Fruit fly (Drosophila melanogaster): ENCODE data around the gene Fhos.

Fhos gene

DNA sequence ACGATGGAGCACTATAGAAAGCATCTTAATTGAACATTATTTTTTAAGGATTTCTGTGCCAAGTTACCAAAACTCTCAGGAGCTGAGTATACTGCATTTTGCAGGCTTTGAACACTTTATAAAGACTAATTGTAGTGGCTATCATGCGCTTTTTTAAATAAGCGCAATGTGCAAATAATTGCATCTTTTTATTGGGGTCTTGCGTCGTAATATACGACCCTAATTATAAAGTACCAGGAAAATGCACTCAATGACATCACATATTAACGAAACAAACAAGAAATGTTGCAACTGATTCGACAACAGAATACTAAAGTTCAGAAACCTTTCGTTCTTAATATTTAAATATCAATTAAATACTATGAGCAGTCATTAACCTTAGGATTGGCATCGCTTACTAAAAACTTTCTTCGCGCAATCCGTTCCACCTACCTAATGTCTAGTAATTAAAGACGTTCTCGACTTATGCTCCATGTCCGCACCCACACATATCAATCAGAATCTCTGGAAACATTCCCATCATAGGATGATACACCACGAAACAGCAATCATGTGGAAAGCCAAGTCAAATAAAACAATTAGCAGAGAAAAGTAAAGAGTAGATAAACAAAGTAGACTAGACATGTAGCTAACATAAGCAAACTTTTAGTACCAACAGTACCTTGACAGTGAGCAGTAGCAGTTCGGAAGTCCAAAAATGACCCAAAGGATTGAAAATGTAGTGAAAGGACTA, 50.8 kb downstream of the Fhos start, which contains the start of the genes CG32023 and CG34427:
Gene CG32023 (minus strand): TSS at position 101 of the 733 bp plus-strand sequence.
Gene CG34427 (plus strand): TSS at position 683 of the 733 bp plus-strand sequence.
- no peak for TF ChIP-seq da (GFP tag; optimal IDR thresholded peaks at IDR 0.05)

dm6 chr3L:8807113-8807651, 53.8 kb downstream of the Fhos start, which contains the start of the genes CG13312 and CG32024:
Gene CG13312, minus strand, starts transcription at chr3L:8807213.
Gene CG32024, plus strand, starts transcription at chr3L:8807601.
- no peak for TF ChIP-seq CG32532 (GFP tag; IDR thresholded peaks at IDR 0.05)
- peak; percentile 67 for TF ChIP-seq CG8359 (GFP tag; optimal IDR thresholded peaks at IDR 0.05; ENCODE audit: borderline replicate concordance)

- TF ChIP-seq Ets65A (GFP tag) (peak; percentile 56), zen2 (GFP tag; IDR thresholded peaks at IDR 0.05; ENCODE audit: partially characterized antibody) (no peak)
Measured at dm6 chr3L:8808244-8808643, 54.8 kb downstream of the Fhos start, which contains the start of gene CG13308. Gene CG13308, plus strand, starts transcription at chr3L:8808544.

DNA sequence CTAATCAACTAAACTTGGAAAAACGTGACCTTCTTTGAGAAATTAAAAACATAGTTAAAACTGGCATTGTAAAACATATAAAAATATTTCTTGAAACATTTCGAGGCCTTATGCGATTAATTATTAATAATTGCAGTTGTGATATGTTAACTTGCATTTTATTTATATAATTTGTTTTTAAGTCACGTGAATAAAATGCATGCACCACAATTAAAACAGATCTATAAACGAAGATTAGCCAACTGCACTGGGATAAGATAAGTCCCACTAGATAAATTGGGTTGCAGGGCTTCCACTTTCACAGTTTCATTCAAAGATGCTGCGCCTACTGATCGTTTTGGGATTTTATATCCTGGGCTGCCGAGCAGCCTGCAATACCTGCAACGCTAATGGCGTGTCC, 56.7 kb downstream of the Fhos start, which contains the start of gene CG13309:
Gene CG13309 (plus strand): TSS at position 301 of the 400 bp plus-strand sequence.
- TF ChIP-seq CG2712 (tag; optimal IDR thresholded peaks at IDR 0.05) (no peak), Dfd (GFP tag; optimal IDR thresholded peaks at IDR 0.05) (no peak), gsb-n (tag; optimal IDR thresholded peaks at IDR 0.05) (no peak), Elba2 (GFP tag; optimal IDR thresholded peaks at IDR 0.05) (no peak), CG10565 (GFP tag; optimal IDR thresholded peaks at IDR 0.05) (no peak), cwo (GFP tag; optimal IDR thresholded peaks at IDR 0.05) (no peak), HLH3B (GFP tag; IDR thresholded peaks at IDR 0.05) (no peak), Dref (GFP tag; IDR thresholded peaks at IDR 0.05) (no peak), Jarid2 (GFP tag; optimal IDR thresholded peaks at IDR 0.05) (no peak), Med (GFP tag) (no peak), odd (GFP tag; optimal IDR thresholded peaks at IDR 0.05) (no peak)

- TF ChIP-seq dm (GFP tag; optimal IDR thresholded peaks at IDR 0.05) = no peak
- TF ChIP-seq vvl (GFP tag; IDR thresholded peaks at IDR 0.05) = peak; percentile 62; the same call in 1 of the 2 replicates
- TF ChIP-seq CG31224 (GFP tag; IDR thresholded peaks at IDR 0.05) = no peak
- TF ChIP-seq CG9817 (tag; optimal IDR thresholded peaks at IDR 0.05) = no peak
- no peak for TF ChIP-seq CG13894 (tag; optimal IDR thresholded peaks at IDR 0.05)
- TF ChIP-seq Blimp-1 (GFP tag; optimal IDR thresholded peaks at IDR 0.05) = peak; percentile 42
- no peak for TF ChIP-seq CG11504 (tag; optimal IDR thresholded peaks at IDR 0.05)
- no peak for TF ChIP-seq CG7745 (tag; optimal IDR thresholded peaks at IDR 0.05)
- peak; percentile 85 for TF ChIP-seq ci (GFP tag; IDR thresholded peaks at IDR 0.05)
- TF ChIP-seq CG12104 (GFP tag; optimal IDR thresholded peaks at IDR 0.05) = no peak
- TF ChIP-seq ro (GFP tag; IDR thresholded peaks at IDR 0.05) = no peak
- TF ChIP-seq bigmax (GFP tag; optimal IDR thresholded peaks at IDR 0.05) = no peak
- TF ChIP-seq dan (GFP tag; IDR thresholded peaks at IDR 0.05) = no peak
- TF ChIP-seq Taf1 (GFP tag; IDR thresholded peaks at IDR 0.05) = 0 out of 2 replicates have a peak, but pooled peaks have one; percentile 16
- TF ChIP-seq sna (GFP tag; IDR thresholded peaks at IDR 0.05; ENCODE audit: partially characterized antibody) = no peak
- TF ChIP-seq Opbp (GFP tag; IDR thresholded peaks at IDR 0.05; ENCODE audit: partially characterized antibody) = no peak
- no peak for TF ChIP-seq nerfin-2 (GFP tag; IDR thresholded peaks at IDR 0.05; ENCODE audit: partially characterized antibody)
- no peak for TF ChIP-seq crp (GFP tag; optimal IDR thresholded peaks at IDR 0.05)
- TF ChIP-seq CG13123 (GFP tag; optimal IDR thresholded peaks at IDR 0.05) = no peak
- peak; percentile 4 for TF ChIP-seq CG12391 (tag; optimal IDR thresholded peaks at IDR 0.05)
- no peak for TF ChIP-seq tio (GFP tag; optimal IDR thresholded peaks at IDR 0.05)
- peak; percentile 63 for TF ChIP-seq Nf-YA (GFP tag; IDR thresholded peaks at IDR 0.05)
- no peak for TF ChIP-seq CG15011 (GFP tag; optimal IDR thresholded peaks at IDR 0.05)
- no peak for TF ChIP-seq eve (GFP tag; optimal IDR thresholded peaks at IDR 0.05)
- no peak for TF ChIP-seq CG1529 (GFP tag; optimal IDR thresholded peaks at IDR 0.05)
- TF ChIP-seq CG3847 (GFP tag; IDR thresholded peaks at IDR 0.05) = peak; percentile 60
Measured at dm6 chr3L:8813484-8813883, 60.1 kb downstream of the Fhos start.

Measured in whole organism, embryonic.